Fruit fly (Drosophila melanogaster): Measurements from ENCODE around the gene Ktl.

Ktl gene

dm6 chr3R:20873638-20874037 is 23.5 kb downstream of the Ktl start, which contains the start of gene TotB (continued):
- TF ChIP-seq CG10431 (GFP tag; optimal IDR thresholded peaks at IDR 0.05) = no peak

dm6 chr3R:20872688-20873087 is 24.4 kb downstream of the Ktl start, which contains the start of gene TotC:
TSS of gene TotC (plus strand) at chr3R:20872988.
- no peak for TF ChIP-seq Hsf (GFP tag; optimal IDR thresholded peaks at IDR 0.05)
- TF ChIP-seq CG4820 (GFP tag; optimal IDR thresholded peaks at IDR 0.05) = no peak
- no peak for TF ChIP-seq CG1024 (GFP tag; IDR thresholded peaks at IDR 0.05)
- TF ChIP-seq aop (GFP tag; IDR thresholded peaks at IDR 0.05) = no peak
- TF ChIP-seq CG14667 (GFP tag; IDR thresholded peaks at IDR 0.05) = no peak
- no peak for TF ChIP-seq odd (GFP tag; optimal IDR thresholded peaks at IDR 0.05)
- no peak for TF ChIP-seq gt (GFP tag; IDR thresholded peaks at IDR 0.05)
- TF ChIP-seq D19B (GFP tag; optimal IDR thresholded peaks at IDR 0.05) = no peak
- no peak for TF ChIP-seq MESR4 (GFP tag; optimal IDR thresholded peaks at IDR 0.05)
- TF ChIP-seq en (GFP tag; optimal IDR thresholded peaks at IDR 0.05) = no peak
- no peak for TF ChIP-seq MBD-R2 (GFP tag; IDR thresholded peaks at IDR 0.05)

- TF ChIP-seq tin (GFP tag; optimal IDR thresholded peaks at IDR 0.05) (no peak), da (GFP tag; optimal IDR thresholded peaks at IDR 0.05) (no peak), CG7271 (tag; optimal IDR thresholded peaks at IDR 0.05) (no peak), gem (tag; optimal IDR thresholded peaks at IDR 0.05) (no peak), CG43689 (GFP tag; IDR thresholded peaks at IDR 0.05) (no peak), gro (GFP tag; optimal IDR thresholded peaks at IDR 0.05) (no peak), BtbVII (GFP tag; optimal IDR thresholded peaks at IDR 0.05) (no peak), Drgx (GFP tag; IDR thresholded peaks at IDR 0.05) (no peak), oc (tag; optimal IDR thresholded peaks at IDR 0.05) (no peak), MTF-1 (GFP tag; optimal IDR thresholded peaks at IDR 0.05; ENCODE audit: borderline replicate concordance) (no peak), Xrp1 (GFP tag; IDR thresholded peaks at IDR 0.05) (no peak), lbe (GFP tag; optimal IDR thresholded peaks at IDR 0.05) (no peak), CG10979 (tag; optimal IDR thresholded peaks at IDR 0.05) (no peak), CG17328 (GFP tag; IDR thresholded peaks at IDR 0.05) (no peak), nmo (GFP tag; optimal IDR thresholded peaks at IDR 0.05) (no peak), Antp (GFP tag; optimal IDR thresholded peaks at IDR 0.05) (no peak)
These were observed 26.4 kb downstream of the Ktl start, which contains the start of gene TotA for dm6 chr3R:20870736-20871135. TSS of gene TotA (plus strand) at chr3R:20871036.

dm6 chr3R:20866204-20866603 is 30.9 kb downstream of the Ktl start, which contains the start of gene KaiR1D:
TSS of gene KaiR1D (minus strand) at chr3R:20866231.
- no peak for TF ChIP-seq trem (tag; optimal IDR thresholded peaks at IDR 0.05)
- TF ChIP-seq lov (optimal IDR thresholded peaks at IDR 0.05) = no peak
- no peak for TF ChIP-seq lov (GFP tag; IDR thresholded peaks at IDR 0.05)
- TF ChIP-seq D (optimal IDR thresholded peaks at IDR 0.05) = no peak
- no peak for TF ChIP-seq D (GFP tag; optimal IDR thresholded peaks at IDR 0.05)
- TF ChIP-seq CG4404 (GFP tag; IDR thresholded peaks at IDR 0.05) = no peak
- TF ChIP-seq CG17186 (GFP tag; optimal IDR thresholded peaks at IDR 0.05) = no peak
- no peak for TF ChIP-seq Rx (GFP tag; IDR thresholded peaks at IDR 0.05)
- TF ChIP-seq CG18262 (tag; optimal IDR thresholded peaks at IDR 0.05) = no peak
- TF ChIP-seq jigr1 (GFP tag; IDR thresholded peaks at IDR 0.05) = no peak
- no peak for TF ChIP-seq CG17361 (GFP tag; IDR thresholded peaks at IDR 0.05)
- peak; percentile 100 for TF ChIP-seq ewg (GFP tag; optimal IDR thresholded peaks at IDR 0.05)
- TF ChIP-seq Myb (GFP tag; optimal IDR thresholded peaks at IDR 0.05) = no peak
- peak; percentile 88 for TF ChIP-seq CG15514 (GFP tag; optimal IDR thresholded peaks at IDR 0.05)
- TF ChIP-seq CG31365 (tag; optimal IDR thresholded peaks at IDR 0.05) = peak; percentile 70
- TF ChIP-seq CG9727 (GFP tag; optimal IDR thresholded peaks at IDR 0.05) = no peak
- TF ChIP-seq seq (GFP tag; IDR thresholded peaks at IDR 0.05) = peak; percentile 42; the same call in 1 of the 2 replicates
- TF ChIP-seq pzg (GFP tag; optimal IDR thresholded peaks at IDR 0.05) = peak; percentile 43
- no peak for TF ChIP-seq Dp (GFP tag; optimal IDR thresholded peaks at IDR 0.05)
- 0 out of 2 replicates have a peak, but pooled peaks have one; percentile 14 for TF ChIP-seq NFAT (GFP tag; IDR thresholded peaks at IDR 0.05)
- 0 out of 3 replicates have a peak, but pooled peaks have one; percentile 18 for TF ChIP-seq H15 (GFP tag; IDR thresholded peaks at IDR 0.05)
- TF ChIP-seq HHEX (GFP tag; optimal IDR thresholded peaks at IDR 0.05) = no peak
